Worm (Caenorhabditis elegans): ENCODE results near the gene F58G11.4.

The F58G11.4 gene

DNA sequence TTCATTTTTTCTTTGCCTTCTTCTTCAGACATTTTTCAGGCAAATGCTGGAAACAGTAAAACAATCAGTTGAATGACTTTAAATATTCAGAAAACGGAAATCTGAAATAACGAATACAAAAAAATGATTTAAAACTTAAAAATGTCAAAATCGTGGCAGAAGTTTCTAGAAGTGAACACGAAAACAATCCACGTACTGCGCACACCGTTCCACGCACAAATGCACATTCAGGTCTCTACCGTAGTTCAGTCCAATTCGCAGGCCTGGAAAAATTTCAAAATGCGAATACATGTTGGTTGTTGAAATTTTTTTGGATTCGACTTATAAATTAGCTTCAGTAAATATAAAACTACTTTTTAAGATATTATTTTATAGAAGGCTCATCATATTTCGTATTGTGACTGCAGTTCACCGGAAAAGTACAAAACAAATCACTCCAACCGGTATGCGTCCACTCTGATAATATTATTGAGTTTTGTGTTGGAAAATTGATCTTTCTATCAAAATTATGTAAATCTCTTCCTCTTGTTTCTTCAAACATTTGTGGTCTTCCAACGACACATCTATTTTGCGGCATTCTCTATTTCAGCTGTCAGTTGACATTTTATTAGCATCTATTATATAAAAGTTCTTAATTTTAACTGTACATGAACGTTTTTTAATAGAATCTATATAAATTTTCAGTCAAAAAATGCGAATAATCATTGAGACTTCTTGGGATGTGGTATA lies at the start of gene F58G11.4, which contains the start of gene mip-2:
F58G11.4 (plus strand) TSS at position 679 of the 729 bp plus-strand sequence.
mip-2 (minus strand) TSS at position 48 of the 729 bp plus-strand sequence.
- TF ChIP-seq ztf-11 (tag; optimal IDR thresholded peaks at IDR 0.05), result no peak
- no peak for TF ChIP-seq unc-62 (GFP tag; optimal IDR thresholded peaks at IDR 0.05)
- no peak for TF ChIP-seq elt-3 (tag; optimal IDR thresholded peaks at IDR 0.05)
- TF ChIP-seq lin-32 (GFP tag; optimal IDR thresholded peaks at IDR 0.05), result no peak
- no peak for TF ChIP-seq lin-13 (tag; optimal IDR thresholded peaks at IDR 0.05)
- TF ChIP-seq cnd-1 (tag; optimal IDR thresholded peaks at IDR 0.05), result no peak
- no peak for TF ChIP-seq unc-39 (tag; optimal IDR thresholded peaks at IDR 0.05)
- no peak for TF ChIP-seq hlh-1 (tag; optimal IDR thresholded peaks at IDR 0.05)
- TF ChIP-seq pha-4 (tag; optimal IDR thresholded peaks at IDR 0.05), result no peak

DNA sequence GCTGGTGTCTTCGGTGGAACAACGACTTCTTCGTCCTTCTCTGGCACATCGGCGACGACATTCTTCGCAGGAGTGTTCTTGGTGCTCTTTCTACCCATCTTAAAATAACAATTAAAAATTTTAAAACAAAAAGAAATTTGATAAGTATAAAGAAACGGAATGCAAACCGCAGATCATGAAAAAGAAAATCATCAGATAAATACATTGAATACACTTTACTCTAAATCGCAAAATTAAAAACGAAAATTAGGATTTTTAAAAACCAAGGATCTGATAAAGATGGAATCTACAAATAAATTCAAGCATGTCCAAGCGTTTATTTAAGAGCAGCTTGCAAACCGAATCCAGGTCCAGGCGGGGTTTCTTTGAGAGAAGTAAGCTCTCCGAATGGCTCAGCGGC lies 48.0 kb upstream of the F58G11.4 start, which contains the start of gene F53F4.11:
F53F4.11 (minus strand) TSS at position 101 of the 400 bp plus-strand sequence.
- TF ChIP-seq lin-32 (GFP tag; optimal IDR thresholded peaks at IDR 0.05), result no peak
- no peak for TF ChIP-seq elt-3 (tag; optimal IDR thresholded peaks at IDR 0.05)
- TF ChIP-seq flh-1 (GFP tag; optimal IDR thresholded peaks at IDR 0.05), result no peak
- TF ChIP-seq unc-120 (tag; optimal IDR thresholded peaks at IDR 0.05; ENCODE audit: poor library complexity, severe bottlenecking), result no peak
- TF ChIP-seq sem-2 (GFP tag; optimal IDR thresholded peaks at IDR 0.05), result no peak
- no peak for TF ChIP-seq sptf-1 (tag; optimal IDR thresholded peaks at IDR 0.05)
- no peak for TF ChIP-seq M03D4.4 (tag; optimal IDR thresholded peaks at IDR 0.05)
- no peak for TF ChIP-seq cnd-1 (tag; optimal IDR thresholded peaks at IDR 0.05)
- TF ChIP-seq nhr-12 (tag; optimal IDR thresholded peaks at IDR 0.05), result no peak
- TF ChIP-seq nhr-2 (tag; optimal IDR thresholded peaks at IDR 0.05), result no peak
- no peak for TF ChIP-seq hlh-1 (tag; optimal IDR thresholded peaks at IDR 0.05)
- no peak for TF ChIP-seq mab-5 (tag; optimal IDR thresholded peaks at IDR 0.05)
- TF ChIP-seq drap-1 (GFP tag; optimal IDR thresholded peaks at IDR 0.05), result no peak
- TF ChIP-seq ztf-11 (tag; optimal IDR thresholded peaks at IDR 0.05), result no peak
- no peak for TF ChIP-seq pha-4 (tag; optimal IDR thresholded peaks at IDR 0.05)
- TF ChIP-seq lsy-2 (tag; optimal IDR thresholded peaks at IDR 0.05), result no peak
- TF ChIP-seq unc-62 (GFP tag; optimal IDR thresholded peaks at IDR 0.05), result no peak
- no peak for TF ChIP-seq nhr-237 (tag; optimal IDR thresholded peaks at IDR 0.05)

DNA sequence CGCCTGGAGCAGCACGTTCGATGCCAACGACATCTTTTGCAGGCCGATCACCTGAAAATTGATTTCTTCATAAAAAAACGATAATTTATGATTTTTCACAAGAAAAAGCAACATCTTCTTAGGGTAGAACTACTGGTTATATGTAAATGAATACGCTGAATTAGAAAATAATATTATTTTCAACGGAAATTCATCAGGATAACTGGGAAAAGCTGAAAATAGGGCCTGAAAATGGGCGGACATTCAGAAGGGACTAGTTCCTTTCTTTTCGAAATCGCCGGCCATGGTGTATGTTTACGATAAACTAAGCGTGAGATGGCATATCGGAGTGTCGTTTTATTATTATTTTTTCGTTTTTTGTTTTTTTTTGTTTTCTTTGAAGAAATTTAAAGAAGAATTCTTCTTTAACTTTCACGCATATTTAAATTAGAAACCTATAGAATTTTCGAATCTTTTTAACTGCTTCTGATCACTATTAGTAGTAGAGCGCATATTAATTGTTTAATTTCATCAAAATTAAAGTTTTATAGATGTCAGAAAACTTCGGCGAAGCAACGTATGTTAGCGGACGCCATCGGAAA lies 46.8 kb upstream of the F58G11.4 start, which contains the start of the genes nduv-2 and F53F4.12:
nduv-2 (minus strand) TSS at position 51 of the 581 bp plus-strand sequence.
F53F4.12 (plus strand) TSS at position 531 of the 581 bp plus-strand sequence.
- no peak for TF ChIP-seq nhr-76 (tag; optimal IDR thresholded peaks at IDR 0.05)

DNA sequence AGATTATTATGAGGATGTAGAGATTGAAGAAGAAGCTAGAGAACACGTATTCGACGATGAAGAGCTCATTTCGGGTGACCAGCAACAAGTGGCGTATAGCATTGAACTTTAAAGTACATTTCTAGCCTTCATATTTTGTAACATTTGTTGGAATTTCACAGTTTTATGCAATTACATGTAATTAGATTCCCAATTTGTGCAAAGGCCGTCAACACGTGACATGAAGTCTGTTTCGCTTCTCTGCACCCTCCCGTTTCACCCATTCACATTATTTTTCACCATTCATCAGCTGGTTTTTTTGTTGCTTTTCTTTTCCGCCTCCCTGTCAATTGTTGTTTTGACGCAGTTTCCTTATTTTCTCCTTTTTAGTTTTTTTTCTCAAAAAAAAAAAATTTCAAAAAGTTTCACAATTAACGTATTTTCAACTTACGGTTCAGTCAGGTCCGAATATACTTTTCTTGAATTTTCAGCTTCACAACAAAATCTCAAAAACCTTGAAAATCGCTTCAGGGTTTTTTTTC lies 45.2 kb upstream of the F58G11.4 start, which contains the start of gene sde-2:
sde-2 (plus strand) TSS at position 471 of the 521 bp plus-strand sequence.
- TF ChIP-seq cnd-1 (tag; optimal IDR thresholded peaks at IDR 0.05), result no peak
- peak; percentile 82 for TF ChIP-seq ces-1 (GFP tag; optimal IDR thresholded peaks at IDR 0.05)
- no peak for TF ChIP-seq unc-39 (tag; optimal IDR thresholded peaks at IDR 0.05)
- no peak for TF ChIP-seq M03D4.4 (tag; optimal IDR thresholded peaks at IDR 0.05)

DNA sequence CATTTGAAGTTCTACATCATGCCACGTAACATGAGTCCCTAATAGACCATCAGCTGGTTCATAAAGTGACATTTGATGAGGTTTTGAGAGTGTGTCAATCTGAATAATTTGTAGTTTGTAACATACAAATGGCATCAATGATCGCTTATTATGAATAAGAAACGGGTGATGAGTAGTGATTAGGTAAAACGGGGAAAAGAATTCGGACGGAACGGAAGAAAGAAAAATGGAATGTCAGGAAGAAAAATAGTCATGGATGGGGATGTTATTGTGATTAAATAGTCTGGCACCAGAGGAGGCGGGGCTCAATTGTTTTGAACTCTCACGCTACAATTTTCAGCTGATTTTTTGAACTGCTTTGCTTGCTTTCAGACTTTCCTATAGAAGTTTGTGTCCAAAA lies 38.2 kb upstream of the F58G11.4 start, which contains the start of gene H37A05.2:
H37A05.2 (minus strand) TSS at position 101 of the 400 bp plus-strand sequence.
- no peak for TF ChIP-seq nhr-2 (tag; optimal IDR thresholded peaks at IDR 0.05)
- no peak for TF ChIP-seq drap-1 (GFP tag; optimal IDR thresholded peaks at IDR 0.05)
- no peak for TF ChIP-seq ces-1 (GFP tag; optimal IDR thresholded peaks at IDR 0.05)
- TF ChIP-seq ham-2 (GFP tag; optimal IDR thresholded peaks at IDR 0.05), result no peak
- no peak for TF ChIP-seq mls-2 (tag; optimal IDR thresholded peaks at IDR 0.05)
- no peak for TF ChIP-seq ceh-83 (GFP tag; optimal IDR thresholded peaks at IDR 0.05)
- no peak for TF ChIP-seq mep-1 (tag; optimal IDR thresholded peaks at IDR 0.05)
- TF ChIP-seq nhr-76 (tag; optimal IDR thresholded peaks at IDR 0.05), result no peak
- no peak for TF ChIP-seq unc-62 (GFP tag; optimal IDR thresholded peaks at IDR 0.05)
- no peak for TF ChIP-seq flh-1 (GFP tag; optimal IDR thresholded peaks at IDR 0.05)
- TF ChIP-seq blmp-1 (tag; optimal IDR thresholded peaks at IDR 0.05), result no peak
- TF ChIP-seq M03D4.4 (tag; optimal IDR thresholded peaks at IDR 0.05), result no peak
- TF ChIP-seq lsy-2 (tag; optimal IDR thresholded peaks at IDR 0.05), result no peak
- no peak for TF ChIP-seq sem-2 (GFP tag; optimal IDR thresholded peaks at IDR 0.05)
- TF ChIP-seq cnd-1 (tag; optimal IDR thresholded peaks at IDR 0.05), result no peak
- no peak for TF ChIP-seq unc-120 (tag; optimal IDR thresholded peaks at IDR 0.05; ENCODE audit: poor library complexity, severe bottlenecking)
- TF ChIP-seq ztf-11 (tag; optimal IDR thresholded peaks at IDR 0.05), result no peak
- no peak for TF ChIP-seq unc-39 (tag; optimal IDR thresholded peaks at IDR 0.05)
- no peak for TF ChIP-seq mab-5 (tag; optimal IDR thresholded peaks at IDR 0.05)

Measured in whole organism, mixed stage, embryonic.